Worm (Caenorhabditis elegans) whole organism, early embryonic: ENCODE data around the gene sdz-8.
A peak's percentile ranks its signal among the peaks of the same experiment; 100 is the strongest.
"Not testable (repeated sequence)": the region's sequence is repeated elsewhere in the genome, so short reads cannot be mapped to it uniquely, and the experiment has no call there.

Experiments used
- B0310.2 ChIP-seq: sonication (generic microtip); optimal IDR thresholded peaks from 2 replicates; lab custom pipeline; 2016; ENCODE audit warnings: mild to moderate bottlenecking, missing genetic modification characterization, missing compliant biosample characterization
- aly-1 ChIP-seq: sonication (generic microtip); optimal IDR thresholded peaks from 2 replicates; lab custom pipeline; 2016; ENCODE audit warnings: missing genetic modification characterization, missing compliant biosample characterization
- ama-1 ChIP-seq: fragments of 150-350 bp; optimal IDR thresholded peaks from 2 replicates; lab custom pipeline; 2014
- ets-7 ChIP-seq: sonication (generic microtip); optimal IDR thresholded peaks from 2 replicates; lab custom pipeline; 2016; ENCODE audit warnings: missing genotype, missing genetic modification characterization, missing compliant biosample characterization

- not testable (repeated sequence) for TF ChIP-seq ama-1; aly-1; B0310.2 (tag; lab: Kevin White, UChicago)
- TF ChIP-seq ets-7 = peak; percentile 15
Measured at ce11 chrV:11504853-11505397, 11.1 kb downstream of the sdz-8 start, which contains the start of the genes C55A6.1 and C55A6.10.
